Fruit fly (Drosophila melanogaster): ENCODE measurements around the gene Cpr67B.

The Cpr67B gene

dm6 chr3L:9451522-9452118 lies 47.0 kb downstream of the Cpr67B start, which contains the start of the genes CG3448 and ghi (continued):
- TF ChIP-seq CG17612 (GFP tag; IDR thresholded peaks at IDR 0.05) = no peak
- TF ChIP-seq CG2129 (GFP tag; IDR thresholded peaks at IDR 0.05; ENCODE audit: partially characterized antibody) = 0 out of 2 replicates have a peak, but pooled peaks have one; percentile 29
- TF ChIP-seq H15 (GFP tag; IDR thresholded peaks at IDR 0.05) = peak; percentile 55; the same call in 1 of the 3 replicates
- no peak for TF ChIP-seq CG3163 (GFP tag; optimal IDR thresholded peaks at IDR 0.05)
- TF ChIP-seq Hr51 (GFP tag; optimal IDR thresholded peaks at IDR 0.05) = peak in 1 of 2 experiments; percentile 47
- TF ChIP-seq Hand (GFP tag; optimal IDR thresholded peaks at IDR 0.05) = no peak
- TF ChIP-seq Gug (GFP tag; IDR thresholded peaks at IDR 0.05) = peak; percentile 31; the same call in 1 of the 4 replicates
- TF ChIP-seq fd102C (GFP tag; optimal IDR thresholded peaks at IDR 0.05) = no peak
- no peak for TF ChIP-seq HLH54F (GFP tag; optimal IDR thresholded peaks at IDR 0.05)
- no peak for TF ChIP-seq CG32767 (GFP tag; IDR thresholded peaks at IDR 0.05)
- TF ChIP-seq Jarid2 (GFP tag; optimal IDR thresholded peaks at IDR 0.05) = no peak
- TF ChIP-seq stwl (tag; optimal IDR thresholded peaks at IDR 0.05) = peak; percentile 93
- TF ChIP-seq CG4328 (GFP tag; optimal IDR thresholded peaks at IDR 0.05) = peak; percentile 62
- no peak for TF ChIP-seq gcm2 (GFP tag; optimal IDR thresholded peaks at IDR 0.05)
- no peak for TF ChIP-seq disco-r (GFP tag; optimal IDR thresholded peaks at IDR 0.05)
- TF ChIP-seq corto (GFP tag; optimal IDR thresholded peaks at IDR 0.05) = peak; percentile 56
- TF ChIP-seq mld (GFP tag; IDR thresholded peaks at IDR 0.05; ENCODE audit: partially characterized antibody) = no peak
- no peak for TF ChIP-seq z (GFP tag; IDR thresholded peaks at IDR 0.05)
- TF ChIP-seq hbn (GFP tag; IDR thresholded peaks at IDR 0.05; ENCODE audit: partially characterized antibody) = peak; percentile 62
- TF ChIP-seq Opbp (GFP tag; IDR thresholded peaks at IDR 0.05; ENCODE audit: partially characterized antibody) = peak; percentile 75; the same call in 2 of the 3 replicates
- no peak for TF ChIP-seq CG10321 (GFP tag; IDR thresholded peaks at IDR 0.05)
- no peak for TF ChIP-seq seq (GFP tag; IDR thresholded peaks at IDR 0.05)
- peak; percentile 61 for TF ChIP-seq CG9932 (GFP tag; IDR thresholded peaks at IDR 0.05)
- TF ChIP-seq CG7357 (GFP tag; IDR thresholded peaks at IDR 0.05) = 0 out of 3 replicates have a peak, but pooled peaks have one; percentile 28
- TF ChIP-seq en (GFP tag; optimal IDR thresholded peaks at IDR 0.05) = no peak
- TF ChIP-seq crol (GFP tag; IDR thresholded peaks at IDR 0.05) = no peak
- TF ChIP-seq Bgb (GFP tag; IDR thresholded peaks at IDR 0.05; ENCODE audit: partially characterized antibody) = peak; percentile 75
- TF ChIP-seq sqz (GFP tag; optimal IDR thresholded peaks at IDR 0.05) = peak; percentile 55
- no peak for TF ChIP-seq otp (GFP tag; IDR thresholded peaks at IDR 0.05)
- peak; percentile 24 for TF ChIP-seq Six4 (GFP tag; optimal IDR thresholded peaks at IDR 0.05)
- TF ChIP-seq inv (GFP tag; IDR thresholded peaks at IDR 0.05; ENCODE audit: partially characterized antibody) = peak; percentile 48; the same call in 1 of the 2 replicates
- TF ChIP-seq gsb-n (tag; optimal IDR thresholded peaks at IDR 0.05) = peak; percentile 24
- TF ChIP-seq E2f1 (GFP tag; IDR thresholded peaks at IDR 0.05) = peak; percentile 15; the same call in 1 of the 2 replicates
- TF ChIP-seq ranshi (GFP tag; IDR thresholded peaks at IDR 0.05) = peak; percentile 43; the same call in 1 of the 2 replicates
- peak; percentile 73; the same call in 1 of the 2 replicates for TF ChIP-seq amos (GFP tag; IDR thresholded peaks at IDR 0.05; ENCODE audit: partially characterized antibody)
- peak; percentile 75 for TF ChIP-seq MESR4 (GFP tag; optimal IDR thresholded peaks at IDR 0.05)
- TF ChIP-seq slou (GFP tag; optimal IDR thresholded peaks at IDR 0.05) = peak; percentile 34
- TF ChIP-seq al (GFP tag; IDR thresholded peaks at IDR 0.05) = peak; percentile 59; the same call in 1 of the 2 replicates
- peak; percentile 1 for TF ChIP-seq gfzf (GFP tag; optimal IDR thresholded peaks at IDR 0.05)
- TF ChIP-seq ap (GFP tag; IDR thresholded peaks at IDR 0.05) = no peak
- no peak for TF ChIP-seq CG10959 (GFP tag; IDR thresholded peaks at IDR 0.05)
- TF ChIP-seq Med (GFP tag) = peak; percentile 82
- peak; percentile 66 for TF ChIP-seq CG18262 (tag; optimal IDR thresholded peaks at IDR 0.05)
- TF ChIP-seq psq (GFP tag; optimal IDR thresholded peaks at IDR 0.05) = no peak
- peak; percentile 98 for TF ChIP-seq CG10267 (tag; optimal IDR thresholded peaks at IDR 0.05)
- TF ChIP-seq Gsc (GFP tag; IDR thresholded peaks at IDR 0.05) = no peak
- no peak for TF ChIP-seq CG3065 (GFP tag; optimal IDR thresholded peaks at IDR 0.05)
- no peak for TF ChIP-seq CG12219 (GFP tag; optimal IDR thresholded peaks at IDR 0.05)
- TF ChIP-seq BEAF-32 (GFP tag; optimal IDR thresholded peaks at IDR 0.05) = peak; percentile 72
